Fruit fly (Drosophila melanogaster): ENCODE results near the gene Aos1.

Gene Aos1

dm6 chr3R:12402935-12403334 is 30.7 kb downstream of the Aos1 start (continued):
- TF ChIP-seq mam (GFP tag; optimal IDR thresholded peaks at IDR 0.05), result peak; percentile 92
- TF ChIP-seq BtbVII (GFP tag; optimal IDR thresholded peaks at IDR 0.05), result peak; percentile 100
- TF ChIP-seq CG4424 (GFP tag; optimal IDR thresholded peaks at IDR 0.05), result peak; percentile 99
- TF ChIP-seq CG18011 (GFP tag; optimal IDR thresholded peaks at IDR 0.05), result peak; percentile 84
- peak; percentile 90 for TF ChIP-seq her (GFP tag; optimal IDR thresholded peaks at IDR 0.05)
- TF ChIP-seq CG7839 (tag; optimal IDR thresholded peaks at IDR 0.05), result peak; percentile 99
- peak; percentile 98 for TF ChIP-seq CG10565 (GFP tag; optimal IDR thresholded peaks at IDR 0.05)
- peak; percentile 93 for TF ChIP-seq CG16863 (GFP tag; optimal IDR thresholded peaks at IDR 0.05)
- peak; percentile 89 for TF ChIP-seq CG7786 (GFP tag; optimal IDR thresholded peaks at IDR 0.05)
- TF ChIP-seq CG13775 (GFP tag; optimal IDR thresholded peaks at IDR 0.05), result peak; percentile 96
- TF ChIP-seq CG6813 (GFP tag; optimal IDR thresholded peaks at IDR 0.05), result peak; percentile 99
- TF ChIP-seq B-H2 (GFP tag; optimal IDR thresholded peaks at IDR 0.05), result peak; percentile 98
- no peak for TF ChIP-seq Gsc (GFP tag; IDR thresholded peaks at IDR 0.05)
- TF ChIP-seq gsb (GFP tag; IDR thresholded peaks at IDR 0.05), result peak; percentile 92
- peak; percentile 98 for TF ChIP-seq so (GFP tag; IDR thresholded peaks at IDR 0.05)
- no peak for TF ChIP-seq unc-4 (GFP tag; IDR thresholded peaks at IDR 0.05; ENCODE audit: partially characterized antibody)
- no peak for TF ChIP-seq hkb (optimal IDR thresholded peaks at IDR 0.05)
- TF ChIP-seq hkb (GFP tag; IDR thresholded peaks at IDR 0.05), result peak; percentile 99
- TF ChIP-seq fd64A (GFP tag; optimal IDR thresholded peaks at IDR 0.05), result peak; percentile 95
- TF ChIP-seq CG16815 (GFP tag; optimal IDR thresholded peaks at IDR 0.05), result peak; percentile 84
- peak; percentile 90 for TF ChIP-seq CG11247 (GFP tag; IDR thresholded peaks at IDR 0.05)
- peak; percentile 79 for TF ChIP-seq Jarid2 (GFP tag; optimal IDR thresholded peaks at IDR 0.05)
- peak; percentile 95 for TF ChIP-seq CG15514 (GFP tag; optimal IDR thresholded peaks at IDR 0.05)
- TF ChIP-seq CG1602 (GFP tag; optimal IDR thresholded peaks at IDR 0.05), result peak; percentile 96
- TF ChIP-seq wek (GFP tag; optimal IDR thresholded peaks at IDR 0.05), result peak; percentile 92
- TF ChIP-seq maf-S (GFP tag; optimal IDR thresholded peaks at IDR 0.05), result peak; percentile 94
- TF ChIP-seq nau (GFP tag; optimal IDR thresholded peaks at IDR 0.05), result peak; percentile 99
- peak; percentile 92 for TF ChIP-seq fd102C (GFP tag; optimal IDR thresholded peaks at IDR 0.05)
- TF ChIP-seq pnt (GFP tag; optimal IDR thresholded peaks at IDR 0.05), result peak; percentile 87
- 0 out of 3 replicates have a peak, but pooled peaks have one; percentile 44 for TF ChIP-seq Doc3 (GFP tag; IDR thresholded peaks at IDR 0.05; ENCODE audit: partially characterized antibody)
- TF ChIP-seq CG1024 (GFP tag; IDR thresholded peaks at IDR 0.05), result peak; percentile 97
- peak; percentile 95 for TF ChIP-seq tgo (GFP tag; IDR thresholded peaks at IDR 0.05)
- peak; percentile 88 for TF ChIP-seq Lim3 (GFP tag; IDR thresholded peaks at IDR 0.05)
- peak; percentile 98 for TF ChIP-seq CG6683 (GFP tag; optimal IDR thresholded peaks at IDR 0.05)
- TF ChIP-seq Hey (tag; optimal IDR thresholded peaks at IDR 0.05), result peak; percentile 86
- TF ChIP-seq onecut (GFP tag; IDR thresholded peaks at IDR 0.05), result peak; percentile 97
- TF ChIP-seq Scr (GFP tag; IDR thresholded peaks at IDR 0.05; ENCODE audit: partially characterized antibody), result peak; percentile 51
- TF ChIP-seq bcd (GFP tag; optimal IDR thresholded peaks at IDR 0.05), result peak; percentile 97
- peak; percentile 91 for TF ChIP-seq NC2α (GFP tag; optimal IDR thresholded peaks at IDR 0.05)
- peak; percentile 98 for TF ChIP-seq btn (GFP tag; optimal IDR thresholded peaks at IDR 0.05)
- peak; percentile 47; the same call in 1 of the 2 replicates for TF ChIP-seq dan (GFP tag; IDR thresholded peaks at IDR 0.05)
- TF ChIP-seq nom (GFP tag; optimal IDR thresholded peaks at IDR 0.05), result peak; percentile 99
- TF ChIP-seq Dfd (GFP tag; optimal IDR thresholded peaks at IDR 0.05), result no peak
- peak; percentile 99 for TF ChIP-seq mirr (GFP tag; optimal IDR thresholded peaks at IDR 0.05)
- TF ChIP-seq fd3F (GFP tag; optimal IDR thresholded peaks at IDR 0.05), result peak; percentile 95
- peak; percentile 93 for TF ChIP-seq slp2 (GFP tag; optimal IDR thresholded peaks at IDR 0.05)
- peak; percentile 88 for TF ChIP-seq CG43689 (GFP tag; IDR thresholded peaks at IDR 0.05)
- peak; percentile 99 for TF ChIP-seq phol (tag; optimal IDR thresholded peaks at IDR 0.05)
- peak; percentile 100 for TF ChIP-seq Max (GFP tag; optimal IDR thresholded peaks at IDR 0.05)
- peak; percentile 99 for TF ChIP-seq CG33557 (GFP tag; optimal IDR thresholded peaks at IDR 0.05)
